Fruit fly (Drosophila melanogaster): Measurements from ENCODE around the gene Nrt.

Nrt gene

DNA sequence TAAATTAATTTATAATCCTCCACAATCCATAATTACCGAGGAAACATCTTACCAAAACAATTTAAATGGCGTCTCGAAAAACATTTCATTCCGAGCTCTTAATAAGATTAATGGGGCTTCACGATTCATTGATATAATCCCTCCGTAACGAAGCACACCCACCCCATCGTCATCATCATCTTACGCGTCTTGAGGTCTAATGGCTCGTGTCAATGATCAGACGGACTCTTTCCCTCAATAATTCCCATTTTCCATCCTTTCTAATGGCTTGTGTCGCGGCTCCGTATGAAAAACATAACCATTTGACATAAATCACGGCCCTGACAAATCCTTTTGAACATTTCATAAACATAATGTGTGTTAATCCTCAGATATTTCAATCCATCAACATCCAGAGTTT is 1.0 kb downstream of the Nrt start:
- TF ChIP-seq HLH4C (GFP tag; IDR thresholded peaks at IDR 0.05; ENCODE audit: partially characterized antibody) (no peak), CG6254 (GFP tag; optimal IDR thresholded peaks at IDR 0.05) (no peak), CG42726 (GFP tag; IDR thresholded peaks at IDR 0.05; ENCODE audit: partially characterized antibody) (no peak), CG13894 (tag; optimal IDR thresholded peaks at IDR 0.05) (no peak), CG6813 (GFP tag; optimal IDR thresholded peaks at IDR 0.05) (no peak), CG9437 (GFP tag; optimal IDR thresholded peaks at IDR 0.05) (no peak), CG34224 (GFP tag; IDR thresholded peaks at IDR 0.05; ENCODE audit: partially characterized antibody) (no peak), CG7372 (GFP tag; IDR thresholded peaks at IDR 0.05) (no peak), pros (GFP tag; optimal IDR thresholded peaks at IDR 0.05) (peak; percentile 67), CG1832 (GFP tag; optimal IDR thresholded peaks at IDR 0.05) (no peak), oc (tag; optimal IDR thresholded peaks at IDR 0.05) (peak; percentile 90), sens (GFP tag) (peak; percentile 75), MTF-1 (GFP tag; optimal IDR thresholded peaks at IDR 0.05; ENCODE audit: borderline replicate concordance) (no peak), CG2199 (GFP tag; IDR thresholded peaks at IDR 0.05) (0 out of 3 replicates have a peak, but pooled peaks have one; percentile 41), Drgx (GFP tag; IDR thresholded peaks at IDR 0.05) (no peak), HLHmδ (GFP tag; optimal IDR thresholded peaks at IDR 0.05) (peak; percentile 7), pfk (GFP tag; optimal IDR thresholded peaks at IDR 0.05) (no peak), nerfin-2 (GFP tag; IDR thresholded peaks at IDR 0.05; ENCODE audit: partially characterized antibody) (no peak), CG1792 (GFP tag; optimal IDR thresholded peaks at IDR 0.05) (no peak), gsb-n (tag; optimal IDR thresholded peaks at IDR 0.05) (peak; percentile 25), ind (GFP tag; optimal IDR thresholded peaks at IDR 0.05) (no peak), gcm (GFP tag; optimal IDR thresholded peaks at IDR 0.05) (no peak), dysf (GFP tag; IDR thresholded peaks at IDR 0.05) (no peak), sqz (GFP tag; optimal IDR thresholded peaks at IDR 0.05) (no peak), gro (GFP tag; optimal IDR thresholded peaks at IDR 0.05) (no peak)

DNA sequence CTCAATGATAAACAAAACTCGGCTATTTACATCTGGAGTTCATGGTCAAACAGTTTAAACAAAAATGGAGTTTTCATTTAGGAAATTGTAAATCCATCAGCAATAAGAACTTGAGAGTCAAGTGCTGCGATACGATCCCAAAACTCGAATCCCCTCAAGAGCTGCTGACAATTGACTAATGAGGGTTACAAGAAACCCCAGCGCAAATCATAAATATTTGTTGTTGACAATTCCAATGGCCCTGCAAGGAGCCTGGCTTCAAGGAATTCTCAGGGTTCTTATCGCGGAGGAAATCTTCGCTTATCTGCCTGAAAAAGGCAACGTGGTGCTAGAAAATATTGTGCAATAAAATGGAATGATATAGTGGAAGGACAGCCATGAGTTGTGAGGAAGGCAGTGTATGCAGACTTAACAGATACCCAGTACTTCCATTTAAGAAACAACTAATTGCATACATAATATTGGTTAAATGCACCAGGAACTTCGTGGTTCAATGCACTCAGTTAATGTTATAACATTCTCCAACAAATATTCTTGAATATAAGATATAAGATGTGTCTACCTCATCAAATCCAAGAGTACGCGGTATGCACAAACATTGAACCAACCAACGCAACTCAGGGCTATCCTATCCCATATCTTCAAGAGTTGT is 2.3 kb downstream of the Nrt start:
- TF ChIP-seq CG3163 (GFP tag; optimal IDR thresholded peaks at IDR 0.05) = no peak
- TF ChIP-seq CG4617 (GFP tag; optimal IDR thresholded peaks at IDR 0.05; ENCODE audit: borderline replicate concordance) = no peak
- TF ChIP-seq Fer2 (tag; optimal IDR thresholded peaks at IDR 0.05) = no peak
- TF ChIP-seq CG10565 (GFP tag; optimal IDR thresholded peaks at IDR 0.05) = no peak
- no peak for TF ChIP-seq cas (GFP tag; IDR thresholded peaks at IDR 0.05)
- TF ChIP-seq cg (GFP tag; optimal IDR thresholded peaks at IDR 0.05) = no peak
- no peak for TF ChIP-seq CG8359 (GFP tag; optimal IDR thresholded peaks at IDR 0.05; ENCODE audit: borderline replicate concordance)
- peak; percentile 31 for TF ChIP-seq CG7271 (tag; optimal IDR thresholded peaks at IDR 0.05)
- peak; percentile 70 for TF ChIP-seq grn (GFP tag; optimal IDR thresholded peaks at IDR 0.05)
- 0 out of 2 replicates have a peak, but pooled peaks have one; percentile 12 for TF ChIP-seq onecut (GFP tag; IDR thresholded peaks at IDR 0.05)
- TF ChIP-seq CG6791 (GFP tag; IDR thresholded peaks at IDR 0.05; ENCODE audit: partially characterized antibody) = 0 out of 3 replicates have a peak, but pooled peaks have one; percentile 50
- TF ChIP-seq CG14710 (tag; optimal IDR thresholded peaks at IDR 0.05) = peak; percentile 25
- TF ChIP-seq nerfin-1 (tag; optimal IDR thresholded peaks at IDR 0.05) = peak; percentile 29
- TF ChIP-seq CG6254 (GFP tag; optimal IDR thresholded peaks at IDR 0.05) = peak; percentile 32
- TF ChIP-seq CG12071 (GFP tag; optimal IDR thresholded peaks at IDR 0.05) = no peak
- peak; percentile 66 for TF ChIP-seq phol (tag; optimal IDR thresholded peaks at IDR 0.05)
- TF ChIP-seq CG18011 (GFP tag; optimal IDR thresholded peaks at IDR 0.05) = no peak
- peak; percentile 15 for TF ChIP-seq ind (GFP tag; optimal IDR thresholded peaks at IDR 0.05)
- TF ChIP-seq Fer3 (tag; optimal IDR thresholded peaks at IDR 0.05) = no peak
- TF ChIP-seq grau (tag; optimal IDR thresholded peaks at IDR 0.05) = peak; percentile 28
- TF ChIP-seq CG12219 (GFP tag; optimal IDR thresholded peaks at IDR 0.05) = no peak
- 0 out of 3 replicates have a peak, but pooled peaks have one; percentile 37 for TF ChIP-seq CG17361 (GFP tag; IDR thresholded peaks at IDR 0.05)
- TF ChIP-seq CG2678 (tag; optimal IDR thresholded peaks at IDR 0.05) = peak; percentile 50
- no peak for TF ChIP-seq trh (GFP tag; optimal IDR thresholded peaks at IDR 0.05)
- TF ChIP-seq Xrp1 (GFP tag; IDR thresholded peaks at IDR 0.05) = peak; percentile 78

All from whole organism, embryonic.